Worm (Caenorhabditis elegans) whole organism, L2 larva: Measurements from ENCODE around the gene T09B9.3.

ENCODE experiments used
- ceh-16 ChIP-seq: fragments of 150-350 bp; optimal IDR thresholded peaks from 2 replicates; lab custom pipeline; 2014; ENCODE audit warnings: missing biosample characterization, missing genetic modification characterization
- lin-13 ChIP-seq: fragments of 150-350 bp; optimal IDR thresholded peaks from 2 replicates; lab custom pipeline; 2014; ENCODE audit warnings: missing biosample characterization, missing genetic modification reagents, missing genetic modification characterization
- mab-5 ChIP-seq: fragments of 150-350 bp; optimal IDR thresholded peaks from 2 replicates; lab custom pipeline; 2014; ENCODE audit warnings: missing biosample characterization, missing genetic modification characterization
- mbf-1 ChIP-seq: sonication (generic microtip); optimal IDR thresholded peaks from 2 replicates; lab custom pipeline; 2017; ENCODE audit warnings: missing biosample characterization, missing genetic modification characterization
- nhr-11 ChIP-seq: fragments of 150-350 bp; optimal IDR thresholded peaks from 2 replicates; lab custom pipeline; 2014; ENCODE audit warnings: missing biosample characterization, missing genetic modification characterization
- nhr-25 ChIP-seq: fragments of 150-350 bp; sonication (generic microtip); optimal IDR thresholded peaks from 3 replicates; lab custom pipeline; 2014; ENCODE audit warnings: missing biosample characterization, missing genetic modification characterization
- zag-1 ChIP-seq: fragments of 150-350 bp; optimal IDR thresholded peaks from 2 replicates; lab custom pipeline; 2014; ENCODE audit warnings: missing biosample characterization, missing genetic modification characterization

- no peak for TF ChIP-seq nhr-11 (tag; lab: Kevin White, UChicago)
- no peak for TF ChIP-seq mab-5 (tag; lab: Kevin White, UChicago)
- TF ChIP-seq mbf-1 (tag; lab: Kevin White, UChicago), result no peak
- TF ChIP-seq ceh-16 (tag; lab: Kevin White, UChicago), result no peak
- no peak for TF ChIP-seq zag-1
- TF ChIP-seq nhr-25 (tag; lab: Kevin White, UChicago), result no peak
- no peak for TF ChIP-seq lin-13 (GFP tag; lab: Kevin White, UChicago)
Observed at ce11 chrX:9756971-9757370, 4.2 kb downstream of the T09B9.3 start, which contains the start of gene T09B9.1.
